Worm (Caenorhabditis elegans) whole organism, midembryonic: ENCODE results near the gene emb-4.

Experiments used
- T22C8.4 ChIP-seq: fragments of 200-800 bp; sonication (Bioruptor generic); IDR thresholded peaks from 2 replicates; pipeline ENCODE4 v1.3.6; 2022; ENCODE audit warnings: missing genetic modification characterization, missing compliant biosample characterization
- cog-1 ChIP-seq: sonication (generic microtip); optimal IDR thresholded peaks from 2 replicates; lab custom pipeline; 2016; ENCODE audit warnings: missing genetic modification characterization, missing compliant biosample characterization
- flt-1 ChIP-seq: fragments of 200-800 bp; sonication (Bioruptor generic); IDR thresholded peaks from 2 replicates; pipeline ENCODE4 v1.3.6; 2022; ENCODE audit warnings: missing genetic modification characterization, missing compliant biosample characterization
- klf-2 ChIP-seq: fragments of 200-800 bp; sonication (Bioruptor generic); conservative IDR thresholded peaks from 2 replicates; pipeline ENCODE4 v1.3.6; 2022; ENCODE audit warnings: missing genetic modification reagents, missing genetic modification characterization, missing compliant biosample characterization
- med-1 ChIP-seq: sonication (generic microtip); optimal IDR thresholded peaks from 2 replicates; lab custom pipeline; 2017; ENCODE audit warnings: missing genetic modification characterization, mild to moderate bottlenecking, missing compliant biosample characterization, antibody characterized with exemption, missing genetic modification reagents; ENCODE audit not compliant: insufficient read depth
- ref-1 ChIP-seq: fragments of 200-800 bp; sonication (Bioruptor generic); conservative IDR thresholded peaks from 2 replicates; pipeline ENCODE4 v1.3.6; 2022; ENCODE audit warnings: missing genetic modification reagents, missing genetic modification characterization, missing compliant biosample characterization
- tab-1 ChIP-seq: fragments of 200-800 bp; sonication (Bioruptor generic); IDR thresholded peaks from 2 replicates; pipeline ENCODE4 v1.3.6; 2022; ENCODE audit warnings: missing genetic modification characterization, missing compliant biosample characterization
- ztf-23 ChIP-seq: fragments of 200-800 bp; sonication (Bioruptor generic); IDR thresholded peaks from 2 replicates; pipeline ENCODE4 v1.3.6; 2022; ENCODE audit warnings: missing genetic modification reagents, missing genetic modification characterization, missing compliant biosample characterization
- ztf-29 ChIP-seq: fragments of 200-800 bp; sonication (Bioruptor generic); IDR thresholded peaks from 2 replicates; pipeline ENCODE4 v1.3.6; 2022; ENCODE audit warnings: missing genetic modification reagents, missing genetic modification characterization, missing compliant biosample characterization

The emb-4 gene

ce11 chrV:18912555-18912954 is 17.8 kb upstream of the emb-4 start:
- TF ChIP-seq T22C8.4 (no peak), ztf-23 (0 out of 2 replicates have a peak, but pooled peaks have one; percentile 58)

ce11 chrV:18911736-18912135 is 17.0 kb upstream of the emb-4 start, which contains the start of gene cyp-42A1:
Gene cyp-42A1, plus strand, starts transcription at chrV:18912036.
- TF ChIP-seq T22C8.4 (no peak), ztf-29 (GFP tag; lab: Robert Waterston, UW) (no peak), ref-1 (no peak), med-1 (no peak), cog-1 (no peak), klf-2 (GFP tag; lab: Robert Waterston, UW) (no peak), tab-1 (no peak), ztf-23 (no peak), flt-1 (GFP tag; lab: Robert Waterston, UW) (no peak)

- TF ChIP-seq ref-1 = no peak
- peak; percentile 33; the same call in 1 of the 2 replicates for TF ChIP-seq ztf-29 (GFP tag; lab: Robert Waterston, UW)
These were observed 14.9 kb upstream of the emb-4 start for ce11 chrV:18909682-18910081.

DNA sequence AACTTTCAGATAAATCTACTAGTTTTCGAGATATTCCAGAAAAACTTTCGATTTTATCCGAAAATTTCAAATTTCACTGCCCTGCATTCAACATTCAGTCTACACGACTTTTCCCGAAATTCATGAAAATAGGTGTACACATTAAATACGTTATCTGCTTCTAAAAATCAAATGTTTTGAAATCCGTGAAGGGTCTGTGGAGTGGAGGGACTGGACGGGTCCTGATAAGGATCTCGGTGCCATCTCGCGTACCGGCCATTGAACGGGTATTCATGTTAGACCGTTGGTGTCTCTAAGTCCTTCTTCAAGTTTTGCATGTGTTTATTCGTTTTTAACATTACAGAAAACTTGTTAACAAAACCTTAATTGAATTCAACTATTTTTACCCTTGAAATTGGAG is 12.7 kb upstream of the emb-4 start:
- TF ChIP-seq T22C8.4 = no peak
- no peak for TF ChIP-seq tab-1
- TF ChIP-seq flt-1 (GFP tag; lab: Robert Waterston, UW) = no peak
- TF ChIP-seq klf-2 (GFP tag; lab: Robert Waterston, UW) = no peak
- TF ChIP-seq med-1 = no peak
- TF ChIP-seq ztf-23 = no peak
- no peak for TF ChIP-seq ref-1
- TF ChIP-seq cog-1 = no peak

ce11 chrV:18903472-18903871 is 8.7 kb upstream of the emb-4 start, which contains the start of gene mihp-2:
Gene mihp-2, plus strand, starts transcription at chrV:18903772.
- TF ChIP-seq ref-1 (no peak), klf-2 (GFP tag; lab: Robert Waterston, UW) (no peak), med-1 (no peak), cog-1 (no peak), flt-1 (GFP tag; lab: Robert Waterston, UW) (no peak), ztf-29 (GFP tag; lab: Robert Waterston, UW) (no peak), tab-1 (no peak), T22C8.4 (no peak), ztf-23 (no peak)

- no peak for TF ChIP-seq tab-1
- TF ChIP-seq med-1 = no peak
These were observed 6.8 kb upstream of the emb-4 start for ce11 chrV:18901530-18901929.

DNA sequence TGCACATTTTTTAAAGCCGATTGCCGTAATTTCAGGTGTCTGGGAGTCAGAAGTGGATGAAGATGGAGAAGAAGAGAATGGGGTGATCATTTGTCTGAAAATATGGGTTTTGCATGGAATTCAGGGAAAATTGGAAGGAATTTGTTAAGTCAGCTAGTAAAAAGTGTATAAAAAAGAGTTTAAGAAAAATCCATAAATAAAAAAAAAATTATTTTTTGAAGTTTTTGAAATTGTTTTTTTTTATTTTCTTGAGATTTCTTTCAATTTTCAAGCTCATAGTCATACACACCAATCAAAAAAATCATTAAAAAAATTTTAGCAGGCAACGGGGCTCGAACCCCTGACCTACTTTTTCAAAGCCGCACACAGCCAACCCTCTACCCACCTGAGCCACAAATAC is 5.7 kb upstream of the emb-4 start, which contains the start of gene nhr-243:
TSS of gene nhr-243 (minus strand) at position 101 of the 400 bp plus-strand sequence.
- TF ChIP-seq klf-2 (GFP tag; lab: Robert Waterston, UW) (no peak), tab-1 (no peak), ref-1 (no peak), med-1 (no peak), T22C8.4 (no peak), ztf-23 (no peak), flt-1 (GFP tag; lab: Robert Waterston, UW) (no peak), ztf-29 (GFP tag; lab: Robert Waterston, UW) (no peak), cog-1 (no peak)

DNA sequence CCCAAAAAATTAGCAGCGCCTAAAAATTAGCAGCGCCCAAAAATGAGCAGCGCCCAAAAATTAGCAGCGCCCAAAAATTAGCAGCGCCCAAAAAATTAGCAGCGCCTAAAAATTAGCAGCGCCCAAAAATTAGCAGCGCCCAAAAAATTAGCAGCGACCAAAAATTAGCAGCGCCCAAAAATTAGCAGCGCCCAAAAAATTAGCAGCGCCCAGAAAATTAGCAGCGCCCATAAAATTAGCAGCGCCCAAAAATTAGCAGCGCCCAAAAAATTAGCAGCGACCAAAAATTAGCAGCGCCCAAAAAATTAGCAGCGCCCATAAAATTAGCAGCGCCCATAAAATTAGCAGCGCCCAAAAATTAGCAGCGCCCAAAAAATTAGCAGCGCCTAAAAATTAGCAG is 11.8 kb downstream of the emb-4 start:
- TF ChIP-seq klf-2 (GFP tag; lab: Robert Waterston, UW) (0 out of 2 replicates have a peak, but pooled peaks have one; percentile 31), tab-1 (0 out of 2 replicates have a peak, but pooled peaks have one; percentile 55), ztf-23 (peak; percentile 72)

ce11 chrV:18873833-18874232 is 20.9 kb downstream of the emb-4 start, which contains the start of gene ceh-51:
Gene ceh-51, plus strand, starts transcription at chrV:18874133.
- no peak for TF ChIP-seq klf-2 (GFP tag; lab: Robert Waterston, UW)
- TF ChIP-seq tab-1 = no peak
- TF ChIP-seq med-1 = no peak
- TF ChIP-seq ztf-23 = no peak
- TF ChIP-seq ref-1 = no peak
- TF ChIP-seq T22C8.4 = no peak
- no peak for TF ChIP-seq ztf-29 (GFP tag; lab: Robert Waterston, UW)
- TF ChIP-seq flt-1 (GFP tag; lab: Robert Waterston, UW) = no peak
- no peak for TF ChIP-seq cog-1

DNA sequence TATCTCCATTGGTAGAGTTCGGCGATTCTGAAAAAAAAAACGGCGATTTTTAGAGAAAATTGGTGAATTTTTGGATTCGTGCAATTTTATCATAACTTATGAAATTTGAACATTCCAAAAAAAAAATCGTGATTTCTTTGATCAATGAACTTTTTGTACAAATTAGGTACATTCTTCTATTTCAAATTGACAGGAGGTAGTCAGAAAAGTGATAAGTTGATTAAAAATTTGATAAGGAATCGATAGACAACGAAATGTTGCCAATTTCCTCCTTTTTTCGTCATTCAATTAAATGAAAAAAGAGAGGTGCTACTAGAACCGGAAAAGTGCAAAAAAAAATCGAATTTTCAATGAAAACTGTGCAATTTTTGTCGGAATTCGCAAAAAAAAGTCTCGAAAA is 23.8 kb downstream of the emb-4 start:
- no peak for TF ChIP-seq ztf-29 (GFP tag; lab: Robert Waterston, UW)
- TF ChIP-seq klf-2 (GFP tag; lab: Robert Waterston, UW) = no peak
- no peak for TF ChIP-seq med-1
- TF ChIP-seq T22C8.4 = no peak

- no peak for TF ChIP-seq T22C8.4
- TF ChIP-seq flt-1 (GFP tag; lab: Robert Waterston, UW) = no peak
- TF ChIP-seq tab-1 = no peak
- no peak for TF ChIP-seq klf-2 (GFP tag; lab: Robert Waterston, UW)
- no peak for TF ChIP-seq cog-1
- no peak for TF ChIP-seq med-1
- no peak for TF ChIP-seq ztf-23
- no peak for TF ChIP-seq ref-1
These were observed 26.3 kb downstream of the emb-4 start for ce11 chrV:18868517-18868916.

- TF ChIP-seq med-1 = no peak
- TF ChIP-seq tab-1 = no peak
- no peak for TF ChIP-seq klf-2 (GFP tag; lab: Robert Waterston, UW)
- TF ChIP-seq T22C8.4 = no peak
- no peak for TF ChIP-seq ref-1
- no peak for TF ChIP-seq ztf-29 (GFP tag; lab: Robert Waterston, UW)
- TF ChIP-seq flt-1 (GFP tag; lab: Robert Waterston, UW) = no peak
- TF ChIP-seq ztf-23 = no peak
- no peak for TF ChIP-seq cog-1
These were observed 35.7 kb downstream of the emb-4 start, which contains the start of gene wars-1 for ce11 chrV:18859121-18859520. Gene wars-1, minus strand, starts transcription at chrV:18859221.
